Fruit fly (Drosophila melanogaster) ovary, adult (tissue): ENCODE results near the gene rod.
A peak's percentile ranks its signal among the peaks of the same experiment; 100 is the strongest.

Experiments used
- CG17801 ChIP-seq: fragments of 200-800 bp; optimal IDR thresholded peaks from 2 replicates; lab custom pipeline; 2019; ENCODE audit warnings: missing biosample characterization, mild to moderate bottlenecking, missing genetic modification characterization, moderate library complexity; ENCODE audit not compliant: partially characterized antibody

rod gene

DNA sequence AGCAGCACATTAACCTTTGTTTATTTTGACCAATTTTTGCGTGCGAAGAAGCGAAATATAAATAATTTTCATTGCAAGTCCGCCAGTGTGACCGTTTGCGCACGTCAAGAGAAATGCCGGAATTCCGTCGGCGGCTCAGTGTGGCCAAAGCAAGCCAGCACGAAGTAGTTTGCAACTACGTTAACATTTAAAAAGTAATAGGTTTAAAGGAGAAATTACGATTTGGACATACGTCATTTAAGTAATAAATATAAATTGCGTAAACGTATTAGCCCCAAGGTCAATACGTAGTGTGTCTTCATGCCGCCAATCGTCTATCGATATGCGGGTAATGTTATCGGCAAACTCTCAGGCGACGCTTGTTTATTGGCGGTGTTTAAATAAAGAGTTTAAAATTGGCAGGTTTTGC is at the start of gene rod, which contains the start of gene pygo:
TSS of gene rod (plus strand) at position 366 of the 409 bp plus-strand sequence.
TSS of gene pygo (minus strand) at position 114 of the 409 bp plus-strand sequence.
- peak; percentile 1 for TF ChIP-seq CG17801 (GFP tag; lab: Kevin White, UChicago)

DNA sequence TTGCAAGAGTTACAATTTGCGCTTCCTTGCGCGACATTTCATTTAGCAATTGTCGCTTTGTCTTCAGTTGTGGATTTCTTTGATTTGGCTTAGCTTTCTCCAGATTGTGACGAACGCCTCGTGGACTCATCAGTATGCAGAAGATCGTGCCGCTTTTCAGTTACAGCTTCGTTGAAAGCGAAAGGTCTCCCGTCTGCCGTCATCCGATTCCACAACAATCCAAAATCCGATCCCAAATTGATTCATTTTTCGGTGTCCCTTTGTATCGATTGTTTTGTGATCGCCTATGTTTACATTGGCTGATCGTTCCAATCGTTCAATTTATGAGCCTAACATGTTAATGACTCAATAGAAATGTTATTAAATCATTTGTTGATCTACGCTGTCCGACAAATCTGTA is 38.8 kb upstream of the rod start:
- no peak for TF ChIP-seq CG17801 (GFP tag; lab: Kevin White, UChicago)

DNA sequence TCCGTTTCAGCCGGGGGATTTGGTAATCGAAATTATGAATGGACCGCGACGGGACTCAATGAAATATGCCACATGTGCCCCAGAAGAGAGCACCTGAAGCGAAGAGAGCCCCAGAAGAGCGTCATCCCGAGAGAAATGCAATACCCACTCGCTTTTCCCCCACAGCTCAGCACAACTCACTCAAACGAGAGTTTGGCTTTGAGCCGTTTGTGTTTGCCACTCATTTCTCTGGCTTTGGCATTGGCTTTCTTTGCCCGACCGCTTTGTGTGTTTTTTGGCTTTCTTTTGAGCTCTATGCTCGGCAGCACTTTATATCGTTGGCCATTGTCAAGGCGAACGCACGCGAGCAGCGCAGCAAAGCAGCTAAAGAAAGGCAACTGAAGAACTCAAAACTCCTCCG is 38.0 kb upstream of the rod start, which contains the start of gene nyo:
TSS of gene nyo (plus strand) at position 312 of the 400 bp plus-strand sequence.
- TF ChIP-seq CG17801 (GFP tag; lab: Kevin White, UChicago): no peak

DNA sequence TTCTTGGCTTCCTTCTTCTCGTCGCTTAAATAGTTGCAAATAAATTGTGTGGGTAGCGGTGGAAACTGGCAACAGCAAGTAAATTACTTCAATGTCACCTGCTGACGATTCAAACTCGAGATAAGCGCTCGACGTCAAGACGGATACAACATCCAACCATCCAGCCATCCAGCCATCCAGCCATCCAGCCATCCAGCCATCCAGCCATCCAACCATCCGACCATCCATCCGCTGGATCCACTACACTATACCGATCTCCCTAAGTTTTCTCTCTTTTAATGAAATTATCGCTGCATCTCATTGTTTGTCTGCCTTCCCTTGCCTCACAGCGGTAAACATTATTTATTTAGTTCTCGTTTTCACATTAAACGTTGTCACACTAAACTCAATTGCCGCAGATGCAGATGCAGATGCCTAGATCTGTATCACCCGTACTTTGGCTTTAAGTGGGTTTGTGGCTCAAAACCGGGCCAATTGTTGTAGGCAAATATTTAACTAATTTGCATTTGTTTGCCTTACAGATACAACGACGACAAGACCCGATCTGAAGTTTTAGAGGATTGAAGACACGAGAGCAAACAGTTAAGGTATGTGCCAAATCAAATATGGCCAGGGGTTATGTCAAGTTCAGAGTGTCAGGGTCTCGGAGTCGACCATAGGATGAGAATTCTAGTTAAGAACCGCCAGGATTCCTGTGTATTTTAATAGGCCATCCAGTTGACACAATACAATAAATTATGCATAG is 31.8 kb upstream of the rod start:
- no peak for TF ChIP-seq CG17801 (GFP tag; lab: Kevin White, UChicago)

DNA sequence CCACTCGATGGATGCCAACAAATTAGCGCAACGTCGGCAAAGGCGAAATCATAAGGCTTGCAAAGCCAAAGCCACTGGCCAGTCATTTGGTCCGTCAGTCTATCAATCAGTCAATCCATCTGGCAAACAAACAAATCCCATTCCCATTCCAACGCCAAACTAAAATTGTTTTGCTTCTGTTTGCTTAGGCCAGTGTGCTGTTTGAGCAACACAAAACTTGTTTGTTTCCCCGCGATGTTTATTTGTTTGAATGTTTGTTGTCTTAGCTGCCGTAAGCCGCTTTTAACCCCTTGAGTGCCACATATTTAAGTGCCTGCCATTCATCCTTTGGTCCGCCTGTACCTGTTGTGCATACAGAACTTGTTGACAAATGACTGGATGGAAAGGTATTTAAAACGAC is 29.8 kb upstream of the rod start:
- no peak for TF ChIP-seq CG17801 (GFP tag; lab: Kevin White, UChicago)

DNA sequence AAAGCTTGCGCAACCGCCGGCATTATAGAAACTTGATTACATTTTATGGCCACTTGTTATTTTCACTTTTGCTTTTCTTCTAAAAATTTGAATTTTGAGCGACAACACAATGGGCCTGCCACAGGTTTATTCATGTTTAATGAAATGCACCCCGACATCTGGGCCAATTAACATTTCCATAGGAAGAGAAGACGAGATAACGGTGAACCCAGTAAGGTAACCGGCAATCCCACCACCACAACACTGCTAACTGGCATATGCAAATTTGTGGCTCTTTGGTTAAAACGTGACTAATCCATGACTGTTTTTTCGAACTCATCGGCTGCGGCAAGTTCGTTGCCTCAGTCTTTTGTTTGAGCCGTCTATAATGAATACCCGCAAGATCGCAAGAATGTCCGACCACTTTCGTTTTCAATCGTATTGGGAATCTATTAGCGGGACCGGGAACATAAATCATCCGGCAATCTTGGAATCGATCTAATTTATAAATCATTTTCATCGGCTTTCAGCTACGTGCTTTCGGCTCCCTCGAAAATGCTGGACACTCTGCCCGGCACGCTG is 22.0 kb upstream of the rod start:
- TF ChIP-seq CG17801 (GFP tag; lab: Kevin White, UChicago): no peak

DNA sequence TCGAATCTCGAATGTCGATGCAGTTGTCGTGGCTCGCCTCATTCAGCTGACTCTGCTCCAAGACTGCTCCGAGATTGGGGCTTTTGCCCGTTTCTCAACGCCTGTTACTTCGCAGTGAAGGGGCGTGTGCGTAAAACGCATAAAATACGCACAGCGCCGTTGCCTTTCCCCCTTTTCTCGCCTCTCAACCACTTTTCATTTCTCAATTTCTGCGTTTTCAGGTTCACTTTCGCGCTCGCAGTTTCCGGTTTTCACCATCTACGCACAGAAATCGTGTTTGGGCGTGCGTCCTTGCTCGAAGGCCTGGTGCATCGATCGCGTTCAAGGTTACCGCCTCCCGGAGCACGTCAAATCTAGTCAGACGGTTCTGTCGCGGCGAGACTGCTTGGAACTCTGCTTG is 21.0 kb upstream of the rod start:
- no peak for TF ChIP-seq CG17801 (GFP tag; lab: Kevin White, UChicago)

DNA sequence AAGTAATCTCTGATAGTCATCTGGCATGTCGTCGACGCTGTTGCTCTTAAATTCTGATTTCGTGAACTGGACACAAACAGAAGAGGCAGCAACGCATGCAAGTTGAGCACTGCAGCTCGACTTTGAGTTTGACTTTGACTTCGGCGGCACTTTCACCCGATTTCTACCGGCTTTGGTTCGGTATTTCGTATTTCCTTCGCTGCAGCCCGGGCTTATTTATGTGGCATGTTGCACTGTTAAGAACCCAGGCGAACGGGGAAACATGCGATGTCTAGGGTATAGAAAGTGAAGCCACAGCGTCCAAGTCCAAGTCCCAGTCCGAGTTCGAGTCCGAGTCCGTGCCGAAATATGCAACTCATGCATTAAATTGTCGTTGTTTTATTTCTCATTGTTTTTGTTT is 16.6 kb upstream of the rod start:
- no peak for TF ChIP-seq CG17801 (GFP tag; lab: Kevin White, UChicago)

DNA sequence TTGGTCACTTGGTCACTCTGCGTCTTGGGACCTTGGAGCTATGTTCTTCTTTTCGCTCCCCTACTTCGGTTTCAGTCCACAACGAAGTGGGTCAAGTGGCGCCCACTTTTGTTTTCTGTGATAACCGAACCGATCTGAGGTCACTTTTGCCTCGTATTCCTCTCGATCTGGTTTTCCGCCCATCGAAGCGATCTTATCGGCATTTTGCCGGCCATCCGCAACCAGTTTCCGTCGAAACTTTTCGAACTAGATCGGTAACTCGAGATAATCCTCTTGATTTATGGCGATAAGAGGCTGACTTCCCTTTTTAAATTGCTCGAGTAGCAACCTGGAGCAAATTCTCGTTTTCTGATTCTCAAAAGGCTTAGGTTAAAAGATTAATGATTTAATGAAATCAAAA is 16.2 kb upstream of the rod start:
- no peak for TF ChIP-seq CG17801 (GFP tag; lab: Kevin White, UChicago)

DNA sequence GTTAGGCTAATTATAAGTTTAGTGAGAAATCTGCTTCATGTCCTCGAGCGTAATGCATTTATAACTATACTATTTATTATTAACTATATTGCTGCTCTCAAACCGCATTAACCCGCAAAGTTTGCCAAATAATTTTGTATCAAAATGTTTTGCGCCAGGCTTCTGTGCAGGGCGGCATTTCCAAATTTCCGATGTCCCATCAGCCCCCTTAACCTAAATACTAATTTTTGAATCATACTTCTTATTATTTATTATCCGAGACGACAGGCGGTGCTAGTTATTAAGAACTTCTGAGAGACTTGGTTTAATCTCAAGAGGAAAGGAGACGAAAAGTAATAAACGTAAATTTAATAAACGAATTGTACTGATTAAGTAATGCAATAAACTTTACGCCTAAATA is 15.0 kb upstream of the rod start:
- no peak for TF ChIP-seq CG17801 (GFP tag; lab: Kevin White, UChicago)

DNA sequence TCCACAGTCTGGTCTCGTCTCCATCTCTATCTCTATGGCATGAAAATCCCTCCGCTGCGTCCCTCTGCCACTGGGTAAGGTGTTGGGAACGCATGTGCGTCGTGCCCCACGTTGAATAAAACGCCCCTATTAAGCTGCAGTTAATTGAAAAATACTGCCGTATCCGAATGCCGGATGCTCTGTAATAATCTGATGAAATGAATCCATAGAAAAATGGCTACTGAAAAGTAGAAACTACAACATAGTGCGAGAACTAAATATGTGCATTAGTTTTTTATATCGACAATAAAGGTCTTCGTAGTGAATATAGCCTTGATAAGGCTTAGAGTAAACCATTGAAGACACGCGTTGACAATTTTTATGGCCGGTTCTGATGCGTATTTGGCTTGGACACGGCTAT is 14.0 kb upstream of the rod start:
- no peak for TF ChIP-seq CG17801 (GFP tag; lab: Kevin White, UChicago)

DNA sequence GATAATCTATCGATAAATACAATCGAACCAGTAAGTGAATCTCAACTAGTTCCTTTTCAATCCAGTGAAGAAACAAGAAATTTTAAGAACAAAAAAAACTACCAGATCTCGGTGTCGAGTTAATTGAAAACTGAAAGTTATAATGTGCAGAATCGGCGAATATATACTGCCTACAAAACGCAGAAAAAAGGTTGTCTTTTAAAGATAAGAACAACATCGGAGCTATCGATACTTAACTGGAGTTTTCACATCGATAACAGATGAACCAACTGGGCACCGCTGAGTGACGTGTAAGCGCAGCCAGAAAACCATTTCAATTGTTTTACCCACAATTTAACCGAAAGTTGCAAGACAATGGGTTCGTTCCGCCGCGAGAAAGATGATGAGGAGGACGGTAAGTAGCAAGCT is 8.9 kb upstream of the rod start, which contains the start of gene gammaCOP:
TSS of gene gammaCOP (plus strand) at position 259 of the 408 bp plus-strand sequence.
- TF ChIP-seq CG17801 (GFP tag; lab: Kevin White, UChicago): peak; percentile 33

DNA sequence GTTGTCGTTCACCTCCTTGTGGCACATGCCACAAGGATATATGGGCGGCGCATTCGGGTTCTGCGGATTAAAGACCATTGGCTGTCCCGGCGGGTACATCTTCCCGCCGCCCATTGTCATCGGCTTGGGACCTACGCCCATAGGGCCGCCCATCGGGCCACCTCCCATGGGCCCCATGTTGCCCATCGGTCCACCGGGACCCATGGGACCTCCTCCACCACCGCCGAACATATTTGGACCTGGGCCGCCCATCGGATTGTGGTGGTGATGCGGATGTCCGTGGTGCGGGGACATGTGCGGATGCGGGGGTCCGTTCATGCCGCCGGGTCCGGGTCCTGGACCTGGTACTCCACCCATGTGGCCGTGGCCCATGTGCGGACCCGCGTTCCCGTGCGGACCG is 3.4 kb upstream of the rod start:
- TF ChIP-seq CG17801 (GFP tag; lab: Kevin White, UChicago): no peak

DNA sequence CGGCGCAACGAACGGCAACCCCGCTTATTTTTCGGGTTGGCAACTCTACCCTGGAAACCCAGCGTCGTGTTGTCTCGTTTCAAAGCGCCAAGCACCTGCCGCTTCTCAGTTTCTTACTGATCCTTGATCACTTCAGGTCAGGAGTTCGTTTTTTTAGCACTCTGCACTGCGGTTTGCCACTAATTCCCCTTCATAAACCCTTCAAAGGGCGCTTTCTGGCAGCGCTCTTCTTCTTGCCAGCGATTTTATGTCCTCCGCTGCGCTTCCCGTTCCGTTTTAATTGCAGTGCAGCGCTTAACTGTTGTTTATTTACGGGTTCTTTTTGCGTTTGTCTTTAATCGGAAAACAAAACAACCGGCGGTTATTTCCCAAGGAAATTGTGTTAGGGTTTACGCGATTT is 719 bp upstream of the rod start:
- TF ChIP-seq CG17801 (GFP tag; lab: Kevin White, UChicago): no peak

DNA sequence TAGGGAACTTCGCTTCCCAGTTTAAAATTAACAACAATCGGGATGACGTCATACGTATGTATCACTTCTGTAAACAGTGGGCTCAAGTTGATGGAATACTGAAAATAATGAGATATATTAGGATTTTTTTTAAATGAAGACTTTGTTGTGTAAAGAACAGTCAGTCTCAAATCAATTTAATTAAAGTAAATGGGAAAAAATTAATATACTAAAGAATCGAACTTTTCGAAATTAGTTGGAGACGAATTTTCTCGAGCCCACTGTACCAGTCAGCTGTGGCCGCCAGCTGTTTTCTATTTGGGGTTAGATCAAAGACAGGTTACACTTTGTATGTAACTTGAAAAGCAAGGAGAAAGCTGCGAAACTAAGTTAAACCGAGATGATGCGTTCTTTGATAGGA is 7.6 kb downstream of the rod start, which contains the start of gene CG1635:
TSS of gene CG1635 (plus strand) at position 300 of the 400 bp plus-strand sequence.
- peak; percentile 100 for TF ChIP-seq CG17801 (GFP tag; lab: Kevin White, UChicago)

DNA sequence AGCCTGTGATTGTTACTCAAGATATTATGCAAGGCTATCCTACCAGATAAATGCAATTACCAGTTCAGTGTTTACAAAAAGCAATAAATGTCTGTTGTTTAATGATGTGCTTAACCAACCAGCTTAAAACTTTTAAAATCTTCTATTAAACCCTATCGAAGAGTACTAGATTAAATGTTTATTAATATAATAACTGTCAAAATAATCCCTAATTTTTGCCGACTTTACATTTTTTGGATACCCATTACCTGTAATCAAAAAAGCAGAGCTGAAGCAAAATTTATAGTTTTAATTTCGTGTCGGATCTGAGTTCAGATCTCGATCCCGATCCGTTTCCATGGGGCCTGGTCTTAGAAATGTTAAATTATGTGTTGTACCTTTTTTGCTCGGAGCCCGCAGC is 9.5 kb downstream of the rod start, which contains the start of gene CG1638:
TSS of gene CG1638 (plus strand) at position 301 of the 400 bp plus-strand sequence.
- TF ChIP-seq CG17801 (GFP tag; lab: Kevin White, UChicago): no peak
